Fruit fly (Drosophila melanogaster) whole organism, embryonic: ENCODE results near the gene CG13085.

Experiments
- ATbp ChIP-seq: fragments of 200-800 bp; sonication (Bioruptor generic); optimal IDR thresholded peaks from 2 replicates; lab custom pipeline; 2017; ENCODE audit warnings: missing biosample characterization, mild to moderate bottlenecking, missing genetic modification characterization, missing genetic modification reagents
- Awh ChIP-seq: fragments of 200-800 bp; sonication (Bioruptor generic); IDR thresholded peaks from 2 replicates; pipeline ENCODE4, ENCODE4 v1.3.6; 2022; ENCODE audit warnings: missing biosample characterization, missing genetic modification characterization
- CG1024 ChIP-seq: fragments of 200-800 bp; sonication (Bioruptor generic); IDR thresholded peaks from 2 replicates; pipeline ENCODE4 v1.3.6; 2022; ENCODE audit warnings: missing biosample characterization, missing genetic modification characterization
- CG11398 ChIP-seq: fragments of 200-800 bp; sonication (Bioruptor generic); optimal IDR thresholded peaks from 2 replicates; lab custom pipeline; 2016; ENCODE audit warnings: missing biosample characterization, missing genetic modification characterization
- CG12155 ChIP-seq: fragments of 200-800 bp; sonication (Bioruptor generic); optimal IDR thresholded peaks from 3 replicates; lab custom pipeline; 2016; ENCODE audit warnings: missing biosample characterization, missing genetic modification characterization
- CG13775 ChIP-seq: fragments of 200-800 bp; sonication (Bioruptor generic); optimal IDR thresholded peaks from 3 replicates; lab custom pipeline; 2017; ENCODE audit warnings: missing biosample characterization, mild to moderate bottlenecking, missing genetic modification characterization
- CG15011 ChIP-seq: fragments of 200-800 bp; sonication (Bioruptor generic); optimal IDR thresholded peaks from 3 replicates; lab custom pipeline; 2018; ENCODE audit warnings: missing biosample characterization, mild to moderate bottlenecking, missing genetic modification characterization
- CG1603 ChIP-seq: fragments of 200-800 bp; sonication (Bioruptor generic); optimal IDR thresholded peaks from 2 replicates; lab custom pipeline; 2019; ENCODE audit warnings: missing biosample characterization, mild to moderate bottlenecking, missing genetic modification characterization, moderate library complexity
- CG16813 ChIP-seq: fragments of 200-800 bp; sonication (Bioruptor generic); IDR thresholded peaks from 3 replicates; pipeline ENCODE4 v1.3.6; 2022; ENCODE audit warnings: missing biosample characterization, missing genetic modification characterization; ENCODE audit not compliant: partially characterized antibody
- CG17186 ChIP-seq: fragments of 200-800 bp; sonication (Bioruptor generic); optimal IDR thresholded peaks from 3 replicates; lab custom pipeline; 2017; ENCODE audit warnings: missing biosample characterization, missing genetic modification reagents, missing genetic modification characterization
- CG17829 ChIP-seq: fragments of 200-800 bp; optimal IDR thresholded peaks from 2 replicates; lab custom pipeline; 2019; ENCODE audit warnings: missing biosample characterization, mild to moderate bottlenecking, missing genetic modification characterization, moderate library complexity
- CG2116 ChIP-seq: fragments of 200-800 bp; sonication (Bioruptor generic); optimal IDR thresholded peaks from 3 replicates; lab custom pipeline; 2018; ENCODE audit warnings: missing biosample characterization, mild to moderate bottlenecking, missing genetic modification characterization
- CG2202 ChIP-seq: fragments of 200-800 bp; sonication (Bioruptor generic); optimal IDR thresholded peaks from 2 replicates; lab custom pipeline; 2018; ENCODE audit warnings: missing biosample characterization, mild to moderate bottlenecking, missing genetic modification characterization
- CG31224 ChIP-seq: fragments of 200-800 bp; sonication (Bioruptor generic); IDR thresholded peaks from 2 replicates; pipeline ENCODE4 v1.3.6; 2022; ENCODE audit warnings: missing biosample characterization, missing genetic modification characterization
- CG3995 ChIP-seq: fragments of 200-800 bp; sonication (Bioruptor generic); optimal IDR thresholded peaks from 3 replicates; lab custom pipeline; 2016; ENCODE audit warnings: missing biosample characterization, missing genetic modification characterization
- CG4730 ChIP-seq: fragments of 200-800 bp; sonication (Bioruptor generic); IDR thresholded peaks from 2 replicates; pipeline ENCODE4 v1.3.6; 2022; ENCODE audit warnings: missing biosample characterization, missing genetic modification characterization
- CG5180 ChIP-seq: fragments of 200-800 bp; sonication (Bioruptor generic); optimal IDR thresholded peaks from 3 replicates; lab custom pipeline; 2017; ENCODE audit warnings: missing biosample characterization, missing genetic modification characterization, mild to moderate bottlenecking, moderate library complexity, missing genetic modification reagents
- CG6175 ChIP-seq: fragments of 200-800 bp; sonication (Bioruptor generic); IDR thresholded peaks from 3 replicates; pipeline ENCODE4 v1.3.6; 2022; ENCODE audit warnings: missing biosample characterization, missing genetic modification characterization
- CG6683 ChIP-seq: fragments of 200-800 bp; sonication (Bioruptor generic); optimal IDR thresholded peaks from 2 replicates; lab custom pipeline; 2017; ENCODE audit warnings: missing biosample characterization, mild to moderate bottlenecking, missing genetic modification characterization, missing genetic modification reagents
- CG7357 ChIP-seq: fragments of 200-800 bp; sonication (Bioruptor generic); IDR thresholded peaks from 3 replicates; pipeline ENCODE4 v1.3.6; 2022; ENCODE audit warnings: missing biosample characterization, missing genetic modification characterization
- CG7372 ChIP-seq: fragments of 200-800 bp; sonication (Bioruptor generic); IDR thresholded peaks from 2 replicates; pipeline ENCODE4 v1.3.6; 2022; ENCODE audit warnings: missing biosample characterization, missing genetic modification characterization
- CG7786 ChIP-seq: fragments of 200-800 bp; sonication (Bioruptor generic); optimal IDR thresholded peaks from 2 replicates; lab custom pipeline; 2016; ENCODE audit warnings: missing biosample characterization, missing genetic modification characterization
- CG8089 ChIP-seq: fragments of 200-800 bp; sonication (Bioruptor generic); optimal IDR thresholded peaks from 3 replicates; lab custom pipeline; 2016; ENCODE audit warnings: missing biosample characterization, missing genetic modification characterization
- Hr3 ChIP-seq: fragments of 200-800 bp; sonication (Bioruptor generic); optimal IDR thresholded peaks from 3 replicates; lab custom pipeline; 2016; ENCODE audit warnings: missing biosample characterization, missing genetic modification characterization
- Hsf ChIP-seq: fragments of 200-800 bp; sonication (Bioruptor generic); optimal IDR thresholded peaks from 3 replicates; lab custom pipeline; 2016; ENCODE audit warnings: missing biosample characterization, missing genetic modification characterization
- Oli ChIP-seq: fragments of 200-800 bp; sonication (Bioruptor generic); optimal IDR thresholded peaks from 2 replicates; lab custom pipeline; 2018; ENCODE audit warnings: missing biosample characterization, mild to moderate bottlenecking, missing genetic modification characterization, moderate library complexity
- Rfx ChIP-seq: fragments of 200-800 bp; sonication (Bioruptor generic); IDR thresholded peaks from 2 replicates; pipeline ENCODE4 v1.3.6; 2022; ENCODE audit warnings: missing biosample characterization, missing genetic modification characterization
- Ssrp ChIP-seq: fragments of 200-800 bp; sonication (Bioruptor generic); optimal IDR thresholded peaks from 2 replicates; lab custom pipeline; 2018; ENCODE audit warnings: missing biosample characterization, mild to moderate bottlenecking, missing genetic modification characterization, moderate library complexity
- abd-A ChIP-seq: fragments of 200-800 bp; sonication (Bioruptor generic); optimal IDR thresholded peaks from 3 replicates; lab custom pipeline; 2019; ENCODE audit warnings: missing biosample characterization, mild to moderate bottlenecking, missing genetic modification characterization, moderate library complexity
- bsh ChIP-seq, 2 experiments: fragments of 200-800 bp; sonication (Bioruptor generic); optimal IDR thresholded peaks; 2 replicates each; lab custom pipeline; 2017 to 2018; ENCODE audit warnings: mild to moderate bottlenecking in 2 of 2, missing biosample characterization in 2 of 2, missing genetic modification characterization in 2 of 2, moderate library complexity in 1 of 2
- btn ChIP-seq: fragments of 200-800 bp; sonication (Bioruptor generic); optimal IDR thresholded peaks from 2 replicates; lab custom pipeline; 2016; ENCODE audit warnings: missing biosample characterization, missing genetic modification characterization
- da ChIP-seq: fragments of 200-800 bp; sonication (Bioruptor generic); optimal IDR thresholded peaks from 2 replicates; lab custom pipeline; 2016; ENCODE audit warnings: missing biosample characterization, missing genetic modification characterization
- dati ChIP-seq: fragments of 200-800 bp; sonication (Bioruptor generic); IDR thresholded peaks from 2 replicates; pipeline ENCODE4 v1.3.6; 2022; ENCODE audit warnings: missing biosample characterization, missing genetic modification characterization
- dm ChIP-seq: fragments of 200-800 bp; sonication (Bioruptor generic); optimal IDR thresholded peaks from 3 replicates; lab custom pipeline; 2016; ENCODE audit warnings: missing biosample characterization, missing genetic modification characterization
- gro ChIP-seq: fragments of 200-800 bp; sonication (Bioruptor generic); optimal IDR thresholded peaks from 2 replicates; lab custom pipeline; 2016; ENCODE audit warnings: missing biosample characterization, missing genetic modification characterization
- gt ChIP-seq: fragments of 200-800 bp; sonication (Bioruptor generic); IDR thresholded peaks from 2 replicates; pipeline ENCODE4 v1.3.6; 2022; ENCODE audit warnings: missing biosample characterization, missing genetic modification characterization
- her ChIP-seq: fragments of 200-800 bp; sonication (Bioruptor generic); optimal IDR thresholded peaks from 2 replicates; lab custom pipeline; 2016; ENCODE audit warnings: missing biosample characterization, missing genetic modification characterization
- hkb ChIP-seq, 2 experiments: fragments of 200-800 bp in 1 of 2; fragments of >200 bp in 1 of 2; sonication (Bioruptor generic) in 1 of 2; IDR thresholded peaks in 1 of 2; optimal IDR thresholded peaks in 1 of 2; 2 replicates each; pipeline versions ENCODE4 v1.3.6 to Lab custom; 2017 to 2022; ENCODE audit warnings: missing biosample characterization in 1 of 2, missing genetic modification characterization in 1 of 2
- insv ChIP-seq, 2 experiments: fragments of 200-800 bp; sonication (Bioruptor generic); optimal IDR thresholded peaks; 3 replicates each; lab custom pipeline; 2016 to 2018; ENCODE audit warnings: missing biosample characterization in 2 of 2, missing genetic modification characterization in 2 of 2
- prd ChIP-seq, 3 experiments: fragments of >200 bp in 2 of 3; fragments of 200-800 bp in 1 of 3; sonication (Bioruptor generic) in 1 of 3; optimal IDR thresholded peaks in 2 of 3; IDR thresholded peaks in 1 of 3; 2 replicates in 2 of 3; 3 replicates in 1 of 3; pipeline versions ENCODE4 v1.3.6 to Lab custom; 2017 to 2022; ENCODE audit warnings: missing biosample characterization in 1 of 3, missing genetic modification characterization in 1 of 3
- ranshi ChIP-seq: fragments of 200-800 bp; sonication (Bioruptor generic); IDR thresholded peaks from 2 replicates; pipeline ENCODE4 v1.3.6; 2022; ENCODE audit warnings: missing biosample characterization, missing genetic modification characterization
- ro ChIP-seq: fragments of 200-800 bp; sonication (Bioruptor generic); IDR thresholded peaks from 2 replicates; pipeline ENCODE4 v1.3.6; 2022; ENCODE audit warnings: missing biosample characterization, missing genetic modification characterization
- sens ChIP-seq: fragments of 200-800 bp; sonication (Bioruptor generic); peaks from one replicate; lab custom pipeline; 2016; ENCODE audit warnings: missing biosample characterization, missing genetic modification characterization
- trem ChIP-seq: fragments of 200-800 bp; optimal IDR thresholded peaks from 3 replicates; lab custom pipeline; 2019; ENCODE audit warnings: missing biosample characterization, mild to moderate bottlenecking, missing genetic modification characterization, moderate library complexity
- trh ChIP-seq: fragments of 200-800 bp; sonication (Bioruptor generic); optimal IDR thresholded peaks from 2 replicates; lab custom pipeline; 2016; ENCODE audit warnings: missing biosample characterization, missing genetic modification characterization
- tup ChIP-seq: fragments of 200-800 bp; sonication (Bioruptor generic); optimal IDR thresholded peaks from 2 replicates; lab custom pipeline; 2016; ENCODE audit warnings: missing biosample characterization, mild to moderate bottlenecking, missing genetic modification characterization, moderate library complexity
- usp ChIP-seq: fragments of >200 bp; optimal IDR thresholded peaks from 2 replicates; lab custom pipeline; 2017; ENCODE audit warnings: missing biosample characterization, missing genetic modification characterization
- wdn ChIP-seq: fragments of 200-800 bp; sonication (Bioruptor generic); IDR thresholded peaks from 2 replicates; pipeline ENCODE4 v1.3.6; 2022; ENCODE audit warnings: missing biosample characterization, missing genetic modification characterization

The CG13085 gene

DNA sequence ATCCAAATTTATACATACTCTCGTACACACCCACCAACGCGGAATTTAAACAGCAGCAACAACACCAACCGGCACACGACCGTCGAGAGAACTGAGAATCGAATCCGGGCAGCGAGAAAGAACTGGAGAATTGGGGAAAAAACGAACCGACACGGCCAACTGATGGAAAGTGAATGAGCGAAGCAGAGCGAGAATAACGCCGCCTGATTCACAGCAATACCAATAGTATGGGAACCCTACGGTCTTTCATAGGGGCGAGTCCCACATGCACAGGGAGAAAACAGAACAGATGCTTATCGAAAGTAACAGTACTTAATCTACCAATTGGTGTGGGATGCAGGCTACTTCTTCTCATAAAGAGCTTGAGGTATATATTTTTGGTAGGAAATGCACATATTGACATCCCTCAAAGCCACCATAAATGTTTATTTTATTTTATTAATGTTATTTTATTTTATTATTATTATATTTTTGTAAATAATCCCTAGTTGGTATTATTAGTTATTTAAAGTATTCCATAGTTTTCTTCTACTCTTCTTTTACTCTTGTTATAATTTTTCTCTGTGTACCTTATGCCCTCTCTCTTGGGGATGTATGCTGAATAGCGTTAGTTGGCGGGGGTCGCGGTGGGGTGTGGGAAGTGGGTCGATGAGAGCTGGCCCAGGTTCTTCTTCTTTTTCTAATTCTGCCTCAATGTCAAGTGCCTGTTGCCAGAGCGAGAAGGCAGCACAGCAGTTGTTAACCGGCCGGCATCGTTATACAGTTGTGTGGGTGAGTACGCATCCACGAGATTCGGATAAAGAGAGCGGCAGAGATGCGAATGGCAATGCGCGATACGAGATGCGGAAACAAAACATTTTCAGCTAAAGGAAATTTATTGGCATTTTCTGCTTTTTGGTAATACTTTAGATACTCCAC lies 25.3 kb upstream of the CG13085 start, which contains the start of gene CG17544 (continued):
- peak; percentile 72 to 86 for TF ChIP-seq bsh (GFP tag; optimal IDR thresholded peaks at IDR 0.05; lab: Kevin White, UChicago)
- TF ChIP-seq CG8089, result peak; percentile 100
- TF ChIP-seq abd-A, result peak; percentile 97
- TF ChIP-seq CG31224 (GFP tag; lab: Robert Waterston, UW), result peak; percentile 46; the same call in 1 of the 2 replicates
- TF ChIP-seq CG6175 (GFP tag; lab: Robert Waterston, UW), result peak; percentile 49; the same call in 1 of the 3 replicates
- TF ChIP-seq Hr3 (GFP tag; lab: Kevin White, UChicago), result peak; percentile 86
- no peak for TF ChIP-seq gt (GFP tag; lab: Robert Waterston, UW)
- peak; percentile 47; the same call in 1 of the 2 replicates for TF ChIP-seq ranshi (GFP tag; lab: Robert Waterston, UW)
- TF ChIP-seq CG7786, result peak; percentile 31
- TF ChIP-seq CG15011 (GFP tag; lab: Kevin White, UChicago), result no peak
- no peak for TF ChIP-seq da (GFP tag; lab: Kevin White, UChicago)
- TF ChIP-seq Oli (tag; lab: Kevin White, UChicago), result peak; percentile 85
- TF ChIP-seq sens (GFP tag; lab: Kevin White, UChicago), result peak; percentile 84
- peak; percentile 42 for TF ChIP-seq wdn (GFP tag; lab: Robert Waterston, UW)
- TF ChIP-seq usp (GFP tag; lab: Kevin White, UChicago), result no peak
- 0 out of 3 replicates have a peak, but pooled peaks have one; percentile 42 for TF ChIP-seq CG7357
- TF ChIP-seq CG12155, result peak; percentile 54
- peak; percentile 13 for TF ChIP-seq CG1603 (tag; lab: Kevin White, UChicago)
- TF ChIP-seq CG2202 (tag; lab: Kevin White, UChicago), result peak; percentile 42
- TF ChIP-seq Rfx (GFP tag; lab: Robert Waterston, UW), result peak; percentile 60
- TF ChIP-seq her (GFP tag; lab: Kevin White, UChicago), result no peak
- TF ChIP-seq gro, result peak; percentile 51
- TF ChIP-seq CG3995 (GFP tag; lab: Kevin White, UChicago), result no peak
- peak; percentile 21 for TF ChIP-seq CG2116 (GFP tag; lab: Kevin White, UChicago)
- TF ChIP-seq CG16813 (GFP tag; lab: Robert Waterston, UW), result no peak
- no peak for TF ChIP-seq Awh
- no peak for TF ChIP-seq CG1024 (GFP tag; lab: Robert Waterston, UW)
- TF ChIP-seq hkb (optimal IDR thresholded peaks at IDR 0.05; lab: Kevin White, UChicago), result no peak
- no peak; the same call in none of the 2 replicates for TF ChIP-seq hkb (GFP tag; IDR thresholded peaks at IDR 0.05; lab: Robert Waterston, UW)
- no peak for TF ChIP-seq ro (GFP tag; lab: Robert Waterston, UW)
- no peak for TF ChIP-seq CG17186
- TF ChIP-seq tup (GFP tag; lab: Kevin White, UChicago), result no peak
- TF ChIP-seq ATbp (GFP tag; lab: Kevin White, UChicago), result peak; percentile 70
- peak; percentile 26 for TF ChIP-seq Hsf (GFP tag; lab: Kevin White, UChicago)
- TF ChIP-seq dati (GFP tag; lab: Robert Waterston, UW), result no peak
- no peak for TF ChIP-seq CG11398 (GFP tag; lab: Kevin White, UChicago)
- TF ChIP-seq CG7372, result peak; percentile 25
- no peak for TF ChIP-seq dm
- TF ChIP-seq prd (optimal IDR thresholded peaks at IDR 0.05; lab: Kevin White, UChicago), result no peak
- TF ChIP-seq prd (GFP tag; IDR thresholded peaks at IDR 0.05; lab: Robert Waterston, UW), result peak; percentile 71
- TF ChIP-seq CG5180, result peak; percentile 30
- TF ChIP-seq CG13775, result peak; percentile 89
- peak; percentile 75 for TF ChIP-seq trem (tag; lab: Kevin White, UChicago)
- TF ChIP-seq CG4730 (GFP tag; lab: Robert Waterston, UW), result no peak; the same call in none of the 2 replicates
- TF ChIP-seq CG17829 (tag; lab: Kevin White, UChicago), result peak; percentile 82
- peak; percentile 78 for TF ChIP-seq CG6683
- peak; percentile 32 for TF ChIP-seq trh (GFP tag; lab: Kevin White, UChicago)
- TF ChIP-seq Ssrp (tag; lab: Kevin White, UChicago), result peak; percentile 76
- no peak for TF ChIP-seq btn (GFP tag; lab: Kevin White, UChicago)
- TF ChIP-seq insv (GFP tag; optimal IDR thresholded peaks at IDR 0.05; lab: Kevin White, UChicago), result peak in 1 of 2 experiments; percentile 28
